Worm (Caenorhabditis elegans) whole organism, L4/young adult: ENCODE data around the gene col-41.

Experiments used
- W03F9.2 ChIP-seq: fragments of 150-350 bp; optimal IDR thresholded peaks from 2 replicates; lab custom pipeline; 2014; ENCODE audit warnings: missing biosample characterization, missing genetic modification characterization
- dao-5 ChIP-seq: sonication (generic microtip); optimal IDR thresholded peaks from 2 replicates; lab custom pipeline; 2016; ENCODE audit warnings: missing genotype, missing genetic modification characterization, moderate library complexity, missing compliant biosample characterization
- him-1 ChIP-seq: sonication (generic microtip); optimal IDR thresholded peaks from 2 replicates; lab custom pipeline; 2016; ENCODE audit warnings: missing genotype, missing genetic modification reagents, missing genetic modification characterization, missing compliant biosample characterization

col-41 gene

ce11 chrX:15176431-15176911, at the start of gene col-41:
Gene col-41 (minus strand): TSS chrX:15176481.
- TF ChIP-seq W03F9.2 (tag; lab: Kevin White, UChicago): no peak
- no peak for TF ChIP-seq dao-5 (tag; lab: Kevin White, UChicago)
- TF ChIP-seq him-1 (tag; lab: Kevin White, UChicago): no peak

- no peak for TF ChIP-seq dao-5 (tag; lab: Kevin White, UChicago)
- TF ChIP-seq him-1 (tag; lab: Kevin White, UChicago): no peak
- no peak for TF ChIP-seq W03F9.2 (tag; lab: Kevin White, UChicago)
Measured at ce11 chrX:15225180-15225724, 49.0 kb upstream of the col-41 start.

- TF ChIP-seq dao-5 (tag; lab: Kevin White, UChicago) (no peak), W03F9.2 (tag; lab: Kevin White, UChicago) (no peak), him-1 (tag; lab: Kevin White, UChicago) (no peak)
Measured at ce11 chrX:15224128-15224527, 47.8 kb upstream of the col-41 start.

ce11 chrX:15222789-15223188, 46.5 kb upstream of the col-41 start:
- TF ChIP-seq him-1 (tag; lab: Kevin White, UChicago) (no peak), dao-5 (tag; lab: Kevin White, UChicago) (no peak), W03F9.2 (tag; lab: Kevin White, UChicago) (no peak)

- TF ChIP-seq him-1 (tag; lab: Kevin White, UChicago): no peak
- no peak for TF ChIP-seq dao-5 (tag; lab: Kevin White, UChicago)
- TF ChIP-seq W03F9.2 (tag; lab: Kevin White, UChicago): no peak
Measured at ce11 chrX:15221865-15222551, 45.7 kb upstream of the col-41 start.

- TF ChIP-seq him-1 (tag; lab: Kevin White, UChicago): no peak
- TF ChIP-seq dao-5 (tag; lab: Kevin White, UChicago): no peak
- TF ChIP-seq W03F9.2 (tag; lab: Kevin White, UChicago): no peak
Measured at ce11 chrX:15221107-15221506, 44.8 kb upstream of the col-41 start.

ce11 chrX:15215272-15215671, 39.0 kb upstream of the col-41 start:
- TF ChIP-seq W03F9.2 (tag; lab: Kevin White, UChicago): no peak
- TF ChIP-seq him-1 (tag; lab: Kevin White, UChicago): no peak
- TF ChIP-seq dao-5 (tag; lab: Kevin White, UChicago): no peak

- TF ChIP-seq W03F9.2 (tag; lab: Kevin White, UChicago) (no peak), dao-5 (tag; lab: Kevin White, UChicago) (no peak), him-1 (tag; lab: Kevin White, UChicago) (no peak)
Measured at ce11 chrX:15213182-15213829, 37.0 kb upstream of the col-41 start, which contains the start of the genes H03A11.13 and famk-1. Gene H03A11.13 (minus strand): TSS chrX:15213232. Gene famk-1 (minus strand): TSS chrX:15213259.

- TF ChIP-seq him-1 (tag; lab: Kevin White, UChicago) (peak; percentile 45), dao-5 (tag; lab: Kevin White, UChicago) (peak; percentile 86), W03F9.2 (tag; lab: Kevin White, UChicago) (peak; percentile 53)
Measured at ce11 chrX:15200720-15201119, 24.4 kb upstream of the col-41 start.

- no peak for TF ChIP-seq W03F9.2 (tag; lab: Kevin White, UChicago)
- no peak for TF ChIP-seq him-1 (tag; lab: Kevin White, UChicago)
- no peak for TF ChIP-seq dao-5 (tag; lab: Kevin White, UChicago)
Measured at ce11 chrX:15200146-15200545, 23.9 kb upstream of the col-41 start.

- TF ChIP-seq dao-5 (tag; lab: Kevin White, UChicago): no peak
- TF ChIP-seq him-1 (tag; lab: Kevin White, UChicago): no peak
- TF ChIP-seq W03F9.2 (tag; lab: Kevin White, UChicago): no peak
Measured at ce11 chrX:15199052-15199451, 22.8 kb upstream of the col-41 start, which contains the start of gene snt-7. Gene snt-7 (minus strand): TSS chrX:15199152.

ce11 chrX:15194283-15194682, 18.0 kb upstream of the col-41 start, which contains the start of gene phat-6:
Gene phat-6 (minus strand): TSS chrX:15194383.
- no peak for TF ChIP-seq dao-5 (tag; lab: Kevin White, UChicago)
- TF ChIP-seq him-1 (tag; lab: Kevin White, UChicago): no peak
- no peak for TF ChIP-seq W03F9.2 (tag; lab: Kevin White, UChicago)

ce11 chrX:15191370-15191769, 15.1 kb upstream of the col-41 start:
- no peak for TF ChIP-seq W03F9.2 (tag; lab: Kevin White, UChicago)
- TF ChIP-seq him-1 (tag; lab: Kevin White, UChicago): no peak
- TF ChIP-seq dao-5 (tag; lab: Kevin White, UChicago): no peak
